Worm (Caenorhabditis elegans) whole organism, early embryonic: ENCODE measurements around the gene srj-24.

Experiments used
- B0310.2 ChIP-seq: sonication (generic microtip); optimal IDR thresholded peaks from 2 replicates; lab custom pipeline; 2016; ENCODE audit warnings: mild to moderate bottlenecking, missing genetic modification characterization, missing compliant biosample characterization
- F13C5.2 ChIP-seq: sonication (generic microtip); optimal IDR thresholded peaks from 2 replicates; lab custom pipeline; 2017; ENCODE audit warnings: mild to moderate bottlenecking, missing genetic modification characterization, inconsistent platforms, missing compliant biosample characterization
- aly-1 ChIP-seq: sonication (generic microtip); optimal IDR thresholded peaks from 2 replicates; lab custom pipeline; 2016; ENCODE audit warnings: missing genetic modification characterization, missing compliant biosample characterization
- ama-1 ChIP-seq: fragments of 150-350 bp; optimal IDR thresholded peaks from 2 replicates; lab custom pipeline; 2014
- ceh-13 ChIP-seq: fragments of 200-800 bp; sonication (Bioruptor generic); optimal IDR thresholded peaks from 2 replicates; lab custom pipeline; 2018; ENCODE audit warnings: mild to moderate bottlenecking, missing genetic modification characterization, missing compliant biosample characterization
- ceh-36 ChIP-seq: sonication (generic microtip); optimal IDR thresholded peaks from 2 replicates; lab custom pipeline; 2016; ENCODE audit warnings: missing genetic modification characterization, inconsistent platforms, missing compliant biosample characterization
- ets-7 ChIP-seq: sonication (generic microtip); optimal IDR thresholded peaks from 2 replicates; lab custom pipeline; 2016; ENCODE audit warnings: missing genotype, missing genetic modification characterization, missing compliant biosample characterization
- flt-1 ChIP-seq: fragments of 200-800 bp; sonication (Bioruptor generic); IDR thresholded peaks from 2 replicates; pipeline ENCODE4 v1.3.6; 2022; ENCODE audit warnings: missing genetic modification characterization, missing compliant biosample characterization
- hmg-4 ChIP-seq: fragments of 200-800 bp; sonication (Bioruptor generic); optimal IDR thresholded peaks from 2 replicates; lab custom pipeline; 2018; ENCODE audit warnings: mild to moderate bottlenecking, missing genetic modification characterization, missing compliant biosample characterization
- hnd-1 ChIP-seq: sonication (generic microtip); optimal IDR thresholded peaks from 2 replicates; lab custom pipeline; 2016; ENCODE audit warnings: missing genetic modification characterization, missing compliant biosample characterization
- pes-1 ChIP-seq: fragments of 200-800 bp; sonication (Bioruptor generic); IDR thresholded peaks from 2 replicates; pipeline ENCODE4 v1.3.6; 2022; ENCODE audit warnings: missing genetic modification reagents, missing genetic modification characterization, missing compliant biosample characterization
- sea-1 ChIP-seq: fragments of 200-800 bp; sonication (Bioruptor generic); conservative IDR thresholded peaks from 2 replicates; pipeline ENCODE4 v1.3.6; 2022; ENCODE audit warnings: missing genetic modification characterization, missing compliant biosample characterization
- tbx-11 ChIP-seq: fragments of 200-800 bp; sonication (Bioruptor generic); IDR thresholded peaks from 2 replicates; pipeline ENCODE4 v1.3.6; 2022; ENCODE audit warnings: missing genetic modification characterization, missing compliant biosample characterization

ce11 chrV:738770-739169 is at the start of gene srj-24:
- no peak for TF ChIP-seq tbx-11
- TF ChIP-seq pes-1: no peak
- TF ChIP-seq F13C5.2: no peak
- TF ChIP-seq hnd-1 (tag; lab: Kevin White, UChicago): no peak
- TF ChIP-seq aly-1 (tag; lab: Kevin White, UChicago): no peak
- TF ChIP-seq ceh-13: no peak
- TF ChIP-seq ets-7 (tag; lab: Kevin White, UChicago): no peak
- no peak for TF ChIP-seq ama-1 (lab: Kevin White, UChicago)
- no peak for TF ChIP-seq sea-1
- no peak for TF ChIP-seq B0310.2 (tag; lab: Kevin White, UChicago)
- no peak for TF ChIP-seq ceh-36
- no peak for TF ChIP-seq flt-1 (GFP tag; lab: Robert Waterston, UW)
- no peak for TF ChIP-seq hmg-4 (GFP tag; lab: Kevin White, UChicago)
